Worm (Caenorhabditis elegans): ENCODE data around the gene ZK418.13.

Gene ZK418.13

DNA sequence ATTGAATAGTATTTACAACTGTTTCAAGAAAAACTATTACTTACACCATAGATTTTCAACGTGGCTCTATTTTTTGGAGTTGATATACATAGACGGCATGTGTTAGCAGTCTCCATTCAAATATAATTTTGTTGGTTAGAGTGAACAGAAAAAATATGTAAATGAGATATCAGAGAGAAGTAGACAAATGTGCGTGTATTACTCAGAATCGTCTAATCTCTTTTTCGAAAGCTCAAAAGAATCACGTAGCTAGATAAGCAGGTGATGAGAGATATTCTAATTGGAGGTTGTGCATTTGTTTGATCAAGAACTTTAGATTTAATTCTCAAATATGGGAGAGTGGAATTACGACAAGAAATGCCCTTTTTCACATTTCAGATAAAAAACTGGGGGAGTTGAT is 14.3 kb upstream of the ZK418.13 start, which contains the start of gene ZK418.10:
TSS of gene ZK418.10 (minus strand) at position 148 of the 400 bp plus-strand sequence.
- TF ChIP-seq sea-2 (GFP tag; optimal IDR thresholded peaks at IDR 0.05) (no peak), nhr-67 (tag; optimal IDR thresholded peaks at IDR 0.05) (no peak), zag-1 (tag; optimal IDR thresholded peaks at IDR 0.05) (no peak), pha-4 (tag; optimal IDR thresholded peaks at IDR 0.05) (no peak), nfya-1 (tag; optimal IDR thresholded peaks at IDR 0.05; ENCODE audit: insufficient read depth) (no peak), elt-2 (tag; optimal IDR thresholded peaks at IDR 0.05) (no peak), tbx-2 (tag; optimal IDR thresholded peaks at IDR 0.05) (no peak), jun-1 (tag; optimal IDR thresholded peaks at IDR 0.05) (no peak), ztf-11 (tag; optimal IDR thresholded peaks at IDR 0.05) (no peak), ceh-82 (tag; optimal IDR thresholded peaks at IDR 0.05) (no peak), R02D3.7 (tag; optimal IDR thresholded peaks at IDR 0.05) (no peak), aly-2 (tag; optimal IDR thresholded peaks at IDR 0.05) (no peak), nhr-12 (tag; optimal IDR thresholded peaks at IDR 0.05) (no peak), ama-1 (optimal IDR thresholded peaks at IDR 0.05) (no peak), elt-3 (tag; optimal IDR thresholded peaks at IDR 0.05) (no peak)

DNA sequence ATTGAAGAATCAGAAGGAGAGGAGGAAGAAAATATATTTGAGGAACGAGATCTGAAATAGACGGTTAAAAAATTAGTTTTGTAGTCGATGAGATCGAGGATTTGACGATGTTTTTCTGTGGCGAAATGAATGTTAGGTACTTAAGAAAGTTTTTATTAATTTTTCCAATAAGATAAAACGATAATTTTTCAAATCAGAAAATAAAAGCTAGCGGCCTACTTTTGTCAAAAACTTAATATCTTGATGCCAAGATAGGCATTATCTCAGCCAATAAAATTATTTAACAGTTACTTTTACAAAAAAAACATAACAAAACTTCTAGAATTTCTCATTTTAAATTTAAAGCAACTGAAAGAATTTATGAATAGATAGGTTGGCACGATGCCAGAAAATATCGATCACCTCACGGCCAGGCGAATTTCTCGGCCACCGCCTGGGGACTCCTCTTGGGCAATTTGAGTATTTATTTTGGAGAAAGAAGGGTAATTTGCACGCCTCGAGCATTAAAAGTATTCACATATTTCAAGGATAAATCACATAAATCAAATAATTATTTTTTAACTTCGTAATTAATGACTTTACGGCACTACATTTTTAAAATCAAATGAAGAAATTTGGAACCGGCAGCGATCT is 11.5 kb upstream of the ZK418.13 start, which contains the start of gene fubl-2:
TSS of gene fubl-2 (minus strand) at position 51 of the 633 bp plus-strand sequence.
- TF ChIP-seq nhr-43 (tag; optimal IDR thresholded peaks at IDR 0.05; ENCODE audit: poor library complexity, severe bottlenecking) (peak; percentile 83), lin-15B (tag; optimal IDR thresholded peaks at IDR 0.05) (peak; percentile 82), skn-1 (tag; optimal IDR thresholded peaks at IDR 0.05) (no peak), nhr-25 (tag; optimal IDR thresholded peaks at IDR 0.05) (peak; percentile 41), tbx-2 (tag; optimal IDR thresholded peaks at IDR 0.05) (no peak), pqm-1 (tag; optimal IDR thresholded peaks at IDR 0.05) (peak; percentile 24), snpc-4 (tag; optimal IDR thresholded peaks at IDR 0.05) (peak; percentile 58), nfya-1 (tag; optimal IDR thresholded peaks at IDR 0.05; ENCODE audit: insufficient read depth) (peak; percentile 68), nhr-237 (tag; optimal IDR thresholded peaks at IDR 0.05) (no peak), nhr-28 (tag; optimal IDR thresholded peaks at IDR 0.05) (no peak), daf-12 (tag; optimal IDR thresholded peaks at IDR 0.05) (no peak), R02D3.7 (tag; optimal IDR thresholded peaks at IDR 0.05) (peak; percentile 44), ceh-9 (tag; optimal IDR thresholded peaks at IDR 0.05) (no peak), elt-2 (tag; optimal IDR thresholded peaks at IDR 0.05) (peak; percentile 35), elt-3 (tag; optimal IDR thresholded peaks at IDR 0.05) (no peak), pha-4 (tag; optimal IDR thresholded peaks at IDR 0.05) (peak; percentile 71), mdl-1 (tag; optimal IDR thresholded peaks at IDR 0.05) (no peak), ceh-28 (tag; optimal IDR thresholded peaks at IDR 0.05) (peak; percentile 73), lin-39 (tag; optimal IDR thresholded peaks at IDR 0.05) (peak; percentile 72)

DNA sequence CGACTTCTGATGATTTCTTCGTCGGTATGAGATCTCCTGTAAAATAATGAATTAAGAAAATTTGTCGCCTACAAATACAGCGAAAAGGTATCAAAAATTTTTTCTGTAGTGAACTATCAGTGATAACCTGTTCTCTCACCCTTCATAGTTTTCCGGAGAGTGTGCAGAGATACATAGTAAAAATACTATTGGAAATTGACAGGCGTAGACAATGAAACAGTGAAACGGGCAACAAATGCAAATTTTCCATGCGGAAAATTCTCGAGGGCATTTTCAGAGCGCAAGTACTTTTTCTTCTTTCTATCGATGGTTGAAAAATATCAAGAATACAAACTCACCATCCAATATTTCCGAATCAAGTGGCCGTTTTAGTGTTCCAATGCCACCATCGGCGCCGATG is 10.9 kb upstream of the ZK418.13 start:
- TF ChIP-seq elt-2 (tag; optimal IDR thresholded peaks at IDR 0.05) (peak; percentile 28), lsy-12 (tag; optimal IDR thresholded peaks at IDR 0.05) (no peak)

ce11 chrIII:7084908-7085307 is 8.6 kb upstream of the ZK418.13 start, which contains the start of gene tofu-7:
Gene tofu-7, minus strand, starts transcription at chrIII:7085018.
- TF ChIP-seq pha-4 (tag; optimal IDR thresholded peaks at IDR 0.05) (no peak), nhr-77 (tag; optimal IDR thresholded peaks at IDR 0.05) (no peak)

DNA sequence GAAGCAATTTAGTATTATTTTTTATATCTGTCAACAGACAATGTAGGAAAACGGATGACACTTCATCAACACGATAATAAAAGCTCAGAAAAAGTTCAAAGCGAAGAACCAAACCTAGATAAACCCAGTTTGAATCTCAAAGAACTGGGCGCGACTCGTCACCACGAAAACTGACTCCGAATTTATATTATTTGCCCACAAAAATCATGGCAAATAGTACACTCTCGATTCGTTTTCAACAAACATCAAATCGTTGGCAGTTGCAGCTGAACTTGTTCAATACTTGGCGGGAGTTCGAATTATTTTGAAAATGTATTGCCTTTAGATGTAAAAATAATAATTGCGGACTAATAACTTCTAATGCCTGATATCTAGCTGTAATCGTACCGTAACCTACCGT is 6.8 kb upstream of the ZK418.13 start:
- no peak for TF ChIP-seq elt-1 (tag; optimal IDR thresholded peaks at IDR 0.05)
- TF ChIP-seq pha-4 (tag; optimal IDR thresholded peaks at IDR 0.05) = peak; percentile 26

- TF ChIP-seq pha-4 (tag; optimal IDR thresholded peaks at IDR 0.05) = peak; percentile 72
- TF ChIP-seq pqm-1 (tag; optimal IDR thresholded peaks at IDR 0.05) = peak; percentile 60
- TF ChIP-seq fos-1 (tag; optimal IDR thresholded peaks at IDR 0.05) = no peak
- peak; percentile 19 for TF ChIP-seq jun-1 (tag; optimal IDR thresholded peaks at IDR 0.05)
- TF ChIP-seq elt-2 (tag; optimal IDR thresholded peaks at IDR 0.05) = peak; percentile 69
Measured at ce11 chrIII:7081488-7081887, 5.2 kb upstream of the ZK418.13 start.
